Worm (Caenorhabditis elegans) whole organism, mixed stage, embryonic: ENCODE data around the gene viro-2.

Source experiments
- bed-3 ChIP-seq: fragments of 200-800 bp; sonication (Bioruptor generic); optimal IDR thresholded peaks from 3 replicates; lab custom pipeline; 2018; ENCODE audit warnings: mild to moderate bottlenecking, missing genetic modification characterization, moderate library complexity, missing compliant biosample characterization
- blmp-1 ChIP-seq: fragments of 150-350 bp; optimal IDR thresholded peaks from 2 replicates; lab custom pipeline; 2014; ENCODE audit warnings: missing biosample characterization, missing genetic modification characterization
- ceh-39 ChIP-seq: fragments of 150-350 bp; optimal IDR thresholded peaks from 2 replicates; lab custom pipeline; 2014; ENCODE audit warnings: missing biosample characterization, missing genetic modification characterization
- ceh-43 ChIP-seq: fragments of 200-800 bp; sonication (Bioruptor generic); optimal IDR thresholded peaks from 2 replicates; lab custom pipeline; 2018; ENCODE audit warnings: mild to moderate bottlenecking, missing genetic modification characterization, moderate library complexity, missing compliant biosample characterization
- ceh-83 ChIP-seq: fragments of 200-800 bp; sonication (Bioruptor generic); optimal IDR thresholded peaks from 2 replicates; lab custom pipeline; 2018; ENCODE audit warnings: mild to moderate bottlenecking, missing genetic modification characterization, missing compliant biosample characterization
- ces-1 ChIP-seq: fragments of 150-350 bp; optimal IDR thresholded peaks from 2 replicates; lab custom pipeline; 2014; ENCODE audit warnings: missing biosample characterization, missing genetic modification reagents, missing genetic modification characterization
- cnd-1 ChIP-seq: fragments of 200-800 bp; sonication (Bioruptor generic); optimal IDR thresholded peaks from 2 replicates; lab custom pipeline; 2018; ENCODE audit warnings: mild to moderate bottlenecking, missing genetic modification characterization, missing compliant biosample characterization
- elt-1 ChIP-seq: sonication (generic microtip); optimal IDR thresholded peaks from 2 replicates; lab custom pipeline; 2017; ENCODE audit warnings: missing genetic modification characterization, mild to moderate bottlenecking, missing compliant biosample characterization, antibody characterized with exemption, moderate library complexity, borderline replicate concordance; ENCODE audit not compliant: insufficient read depth
- ham-2 ChIP-seq: fragments of 200-800 bp; sonication (Bioruptor generic); optimal IDR thresholded peaks from 2 replicates; lab custom pipeline; 2018; ENCODE audit warnings: mild to moderate bottlenecking, missing genetic modification characterization, missing compliant biosample characterization
- hlh-1 ChIP-seq: fragments of 150-350 bp; optimal IDR thresholded peaks from 2 replicates; lab custom pipeline; 2014; ENCODE audit warnings: missing biosample characterization, missing genetic modification reagents, missing genetic modification characterization
- lin-13 ChIP-seq: fragments of 150-350 bp; optimal IDR thresholded peaks from 2 replicates; lab custom pipeline; 2014; ENCODE audit warnings: missing biosample characterization, missing genetic modification characterization
- lin-32 ChIP-seq: fragments of 200-800 bp; sonication (Bioruptor generic); optimal IDR thresholded peaks from 2 replicates; lab custom pipeline; 2018; ENCODE audit warnings: mild to moderate bottlenecking, missing genetic modification characterization, missing compliant biosample characterization
- lsy-2 ChIP-seq: fragments of 150-350 bp; optimal IDR thresholded peaks from 2 replicates; lab custom pipeline; 2014; ENCODE audit warnings: missing biosample characterization, missing genetic modification characterization
- mls-2 ChIP-seq: sonication (generic microtip); optimal IDR thresholded peaks from 2 replicates; lab custom pipeline; 2016; ENCODE audit warnings: mild to moderate bottlenecking, missing genetic modification characterization, moderate library complexity, missing compliant biosample characterization
- nhr-12 ChIP-seq: fragments of 150-350 bp; optimal IDR thresholded peaks from 2 replicates; lab custom pipeline; 2014; ENCODE audit warnings: missing biosample characterization, missing genetic modification characterization
- nhr-2 ChIP-seq: fragments of 150-350 bp; optimal IDR thresholded peaks from 2 replicates; lab custom pipeline; 2014; ENCODE audit warnings: missing biosample characterization, missing genetic modification characterization
- nhr-237 ChIP-seq: fragments of 150-350 bp; optimal IDR thresholded peaks from 2 replicates; lab custom pipeline; 2014; ENCODE audit warnings: missing biosample characterization, missing genetic modification characterization
- nhr-28 ChIP-seq: fragments of 150-350 bp; optimal IDR thresholded peaks from 2 replicates; lab custom pipeline; 2014; ENCODE audit warnings: missing biosample characterization, missing genetic modification characterization
- nhr-76 ChIP-seq: sonication (generic microtip); optimal IDR thresholded peaks from 2 replicates; lab custom pipeline; 2017; ENCODE audit warnings: missing biosample characterization, missing genetic modification characterization
- sem-2 ChIP-seq: fragments of 200-800 bp; sonication (Bioruptor generic); optimal IDR thresholded peaks from 2 replicates; lab custom pipeline; 2018; ENCODE audit warnings: mild to moderate bottlenecking, missing genetic modification characterization, missing compliant biosample characterization
- snpc-4 ChIP-seq: fragments of 150-350 bp; optimal IDR thresholded peaks from 2 replicates; lab custom pipeline; 2014; ENCODE audit warnings: missing biosample characterization, missing genetic modification characterization
- tbx-8 ChIP-seq: fragments of 200-800 bp; sonication (Bioruptor generic); optimal IDR thresholded peaks from 2 replicates; lab custom pipeline; 2018; ENCODE audit warnings: mild to moderate bottlenecking, missing genetic modification characterization, moderate library complexity, missing compliant biosample characterization
- unc-39 ChIP-seq: fragments of 150-350 bp; optimal IDR thresholded peaks from 2 replicates; lab custom pipeline; 2014; ENCODE audit warnings: missing biosample characterization, missing genetic modification characterization
- unc-62 ChIP-seq: fragments of 150-350 bp; optimal IDR thresholded peaks from 2 replicates; lab custom pipeline; 2014; ENCODE audit warnings: missing biosample characterization, missing genetic modification reagents, missing genetic modification characterization
- zip-8 ChIP-seq: fragments of 150-350 bp; optimal IDR thresholded peaks from 2 replicates; lab custom pipeline; 2014; ENCODE audit warnings: missing biosample characterization, missing genetic modification characterization
- ztf-11 ChIP-seq: fragments of 150-350 bp; optimal IDR thresholded peaks from 2 replicates; lab custom pipeline; 2014; ENCODE audit warnings: missing biosample characterization, missing genetic modification characterization

The viro-2 gene

DNA sequence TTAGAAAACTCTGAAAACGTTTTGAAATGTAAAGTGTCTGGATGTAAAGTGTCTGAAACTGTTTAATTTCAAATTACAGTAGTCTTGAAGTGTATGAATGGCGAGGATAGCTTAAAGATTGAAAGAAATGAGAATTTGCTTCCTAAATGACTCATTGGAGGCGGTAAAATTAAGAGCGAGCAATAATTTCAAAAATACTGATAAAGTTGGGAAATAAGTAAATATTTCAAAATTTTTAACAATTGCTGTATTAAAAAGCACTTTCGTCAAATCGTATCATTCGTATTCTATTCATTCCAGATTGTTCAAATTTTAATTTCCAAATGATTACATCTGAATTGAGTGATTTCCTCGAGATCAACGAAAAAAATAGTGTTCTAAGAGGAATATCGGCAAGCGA is 4.3 kb upstream of the viro-2 start, which contains the start of gene B0280.2:
B0280.2 (plus strand) TSS at position 301 of the 400 bp plus-strand sequence.
- TF ChIP-seq lin-13 (tag; lab: Kevin White, UChicago) (no peak), bed-3 (GFP tag; lab: Kevin White, UChicago) (no peak), ceh-83 (GFP tag; lab: Kevin White, UChicago) (no peak), ham-2 (no peak), mls-2 (no peak), hlh-1 (tag; lab: Kevin White, UChicago) (no peak), elt-1 (tag; lab: Kevin White, UChicago) (no peak), tbx-8 (no peak), unc-39 (tag; lab: Kevin White, UChicago) (no peak), lin-32 (GFP tag; lab: Kevin White, UChicago) (no peak)

DNA sequence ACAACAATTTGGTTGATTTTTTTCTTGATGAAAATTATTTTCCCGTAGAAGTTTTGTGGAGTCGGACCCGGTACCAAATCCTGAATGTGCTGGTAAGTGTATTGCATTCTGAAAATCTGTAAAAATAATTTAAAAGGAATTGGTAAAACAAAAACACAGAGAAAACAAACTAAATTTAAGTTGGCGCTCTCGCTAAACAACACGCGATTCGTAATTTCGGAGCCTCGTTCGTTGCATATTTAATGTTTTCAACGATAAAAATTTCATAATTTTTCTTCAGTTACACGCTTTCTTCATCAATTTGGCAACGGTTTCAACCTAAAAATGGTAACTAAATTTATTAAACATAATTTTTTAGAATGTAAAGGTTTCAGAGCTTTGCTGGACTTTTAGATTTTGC is 4.9 kb downstream of the viro-2 start, which contains the start of the genes pot-1 and ggtb-1:
pot-1 (minus strand) TSS at position 120 of the 400 bp plus-strand sequence.
ggtb-1 (plus strand) TSS at position 208 of the 400 bp plus-strand sequence.
- TF ChIP-seq elt-1 (tag; lab: Kevin White, UChicago) (no peak), lsy-2 (tag; lab: Kevin White, UChicago) (no peak), ceh-43 (no peak), ham-2 (no peak), zip-8 (tag; lab: Kevin White, UChicago) (no peak), ces-1 (GFP tag; lab: Kevin White, UChicago) (peak; percentile 27), mls-2 (no peak), ceh-39 (tag; lab: Kevin White, UChicago) (no peak)

DNA sequence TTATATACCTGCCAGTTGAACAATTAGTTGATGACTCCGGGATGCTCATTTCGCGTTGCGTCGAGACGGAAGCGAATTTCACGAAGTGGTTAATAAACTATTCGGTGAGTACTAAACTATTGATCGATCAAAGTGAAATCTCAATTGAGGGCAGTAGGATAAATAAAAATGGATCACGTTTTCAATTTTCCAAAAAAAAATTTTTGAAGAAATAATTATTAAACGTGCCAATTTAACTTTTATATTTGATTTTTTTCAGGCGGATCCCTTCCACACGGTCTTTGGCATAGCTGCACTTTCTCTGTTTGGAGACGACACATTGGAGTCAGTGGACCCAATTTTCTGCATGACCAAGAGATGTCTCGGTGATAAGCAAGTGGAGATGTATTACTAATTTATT is 7.3 kb downstream of the viro-2 start, which contains the start of gene B0280.17:
B0280.17 (minus strand) TSS at position 101 of the 400 bp plus-strand sequence.
- TF ChIP-seq ztf-11 = no peak
- no peak for TF ChIP-seq mls-2
- TF ChIP-seq blmp-1 (tag; lab: Kevin White, UChicago) = no peak
- TF ChIP-seq ceh-39 (tag; lab: Kevin White, UChicago) = no peak

DNA sequence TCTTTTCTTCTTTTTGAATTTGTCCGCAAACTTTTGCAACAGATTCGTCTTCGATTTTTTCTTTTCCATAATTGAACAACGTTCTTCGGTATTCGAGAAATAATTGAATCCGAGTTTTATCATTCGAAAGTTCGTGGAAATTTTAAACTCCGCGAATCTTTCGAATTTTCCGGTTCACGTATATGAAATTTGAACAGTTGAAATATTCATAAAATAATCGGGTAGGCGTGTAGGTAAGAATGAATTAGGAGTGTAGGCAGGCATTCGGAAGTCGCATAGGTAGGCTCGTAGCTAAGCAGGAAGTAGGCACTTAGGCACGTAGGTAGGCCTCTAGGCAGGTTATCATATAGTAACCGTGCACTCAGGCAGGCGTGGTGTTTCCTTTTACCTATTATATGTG is 9.5 kb downstream of the viro-2 start, which contains the start of gene B0280.11:
B0280.11 (minus strand) TSS at position 101 of the 400 bp plus-strand sequence.
- TF ChIP-seq lsy-2 (tag; lab: Kevin White, UChicago) (no peak), ces-1 (GFP tag; lab: Kevin White, UChicago) (no peak), unc-62 (no peak), nhr-76 (tag; lab: Kevin White, UChicago) (no peak), nhr-12 (tag; lab: Kevin White, UChicago) (no peak), ham-2 (no peak), nhr-2 (no peak), ceh-83 (GFP tag; lab: Kevin White, UChicago) (no peak), bed-3 (GFP tag; lab: Kevin White, UChicago) (no peak), mls-2 (no peak), cnd-1 (tag; lab: Kevin White, UChicago) (no peak), tbx-8 (no peak), elt-1 (tag; lab: Kevin White, UChicago) (no peak), snpc-4 (no peak)
- TF ChIP-seq, all 35 proteins: peak for 0

DNA sequence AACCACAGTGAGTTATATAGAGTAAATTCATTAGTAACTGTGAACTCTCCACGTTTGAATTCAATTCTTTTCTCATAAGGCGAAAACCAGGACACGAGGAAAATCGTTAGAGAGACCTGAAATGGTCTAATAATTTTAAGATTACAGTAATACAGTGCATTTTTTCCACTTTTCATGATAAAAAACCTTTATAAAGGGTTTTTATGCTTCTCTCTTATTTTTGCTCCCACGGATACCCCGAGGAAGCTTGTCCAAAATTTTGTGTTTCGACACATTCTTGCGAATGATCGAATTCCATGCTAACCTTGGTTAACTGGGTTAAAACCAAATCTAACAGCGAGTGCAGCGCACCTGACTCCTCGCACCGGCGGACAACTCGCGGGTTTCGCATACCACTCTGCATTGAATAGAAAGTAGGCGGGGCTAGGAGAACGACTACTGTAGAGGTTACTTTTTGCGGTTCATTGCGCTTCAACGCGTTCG is 11.6 kb downstream of the viro-2 start:
- TF ChIP-seq ceh-83 (GFP tag; lab: Kevin White, UChicago) = peak; percentile 74
- TF ChIP-seq hlh-1 (tag; lab: Kevin White, UChicago) = no peak

DNA sequence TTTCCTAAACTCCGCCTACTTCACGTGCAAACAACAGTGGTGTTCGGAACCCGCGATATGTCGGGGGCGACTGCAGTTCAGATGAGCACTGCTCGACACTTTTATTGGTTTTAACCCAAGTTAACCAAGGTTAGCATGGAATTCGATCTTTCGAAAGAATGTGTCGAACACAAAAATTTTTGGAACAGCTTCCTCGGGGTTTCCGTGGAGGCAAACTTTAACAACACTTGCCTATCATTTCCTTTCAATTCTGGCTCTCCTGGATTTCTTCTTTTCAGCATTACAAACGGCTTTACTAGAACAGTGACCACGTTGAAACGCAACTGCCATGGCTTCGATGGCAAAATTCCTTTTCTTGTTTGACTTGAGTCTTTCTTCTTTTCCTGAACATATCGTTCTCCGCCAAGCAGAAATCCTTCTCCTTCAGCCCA is 12.6 kb downstream of the viro-2 start:
- peak; percentile 19 for TF ChIP-seq hlh-1 (tag; lab: Kevin White, UChicago)
- no peak for TF ChIP-seq tbx-8
- TF ChIP-seq nhr-2 = no peak

DNA sequence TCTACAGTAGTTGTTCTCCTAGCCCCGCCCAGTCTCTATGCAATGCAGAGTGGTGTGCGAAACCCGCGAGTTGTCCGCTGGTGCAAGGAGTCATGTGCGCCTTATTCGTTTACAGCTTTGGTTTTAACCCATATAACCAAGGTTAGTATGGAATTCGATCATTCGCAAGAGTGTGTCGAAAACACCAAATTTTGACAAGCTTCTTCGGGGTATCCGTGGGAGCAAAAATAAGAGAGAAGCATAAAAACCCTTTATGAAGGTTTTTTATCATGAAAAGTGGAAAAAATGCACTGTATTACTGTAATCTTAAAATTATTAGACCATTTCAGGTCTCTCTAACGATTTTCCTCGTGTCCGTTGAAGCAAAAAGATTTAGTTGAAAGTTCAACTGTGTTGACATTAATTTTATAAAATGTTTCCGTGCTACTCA is 13.5 kb downstream of the viro-2 start:
- TF ChIP-seq ztf-11 = no peak
- TF ChIP-seq ces-1 (GFP tag; lab: Kevin White, UChicago) = peak; percentile 5
- TF ChIP-seq, all 35 proteins: peak for 1

DNA sequence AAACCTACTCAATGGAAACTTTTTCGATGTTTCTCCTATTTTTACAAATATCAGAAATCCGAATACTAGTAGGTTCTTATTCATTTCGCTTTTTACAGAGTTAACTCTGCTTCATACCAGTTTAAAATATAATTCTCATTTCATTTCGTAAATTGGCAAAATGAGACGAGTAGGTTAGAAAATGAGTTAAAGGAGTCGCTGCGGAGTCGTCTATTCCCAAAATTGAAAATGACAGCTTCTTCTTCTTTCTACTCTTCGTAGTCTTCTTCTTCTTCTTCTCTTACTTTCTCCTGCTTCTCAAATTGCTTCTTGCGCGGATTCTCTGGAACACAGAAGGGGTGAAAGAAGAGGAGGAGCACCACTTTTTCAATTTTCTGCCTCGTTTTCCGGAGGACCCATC is 16.0 kb downstream of the viro-2 start, which contains the start of gene glr-2:
glr-2 (minus strand) TSS at position 211 of the 400 bp plus-strand sequence.
- TF ChIP-seq zip-8 (tag; lab: Kevin White, UChicago) (no peak), unc-62 (no peak), nhr-237 (tag; lab: Kevin White, UChicago) (no peak), ces-1 (GFP tag; lab: Kevin White, UChicago) (peak; percentile 72), sem-2 (no peak), nhr-28 (tag; lab: Kevin White, UChicago) (no peak), hlh-1 (tag; lab: Kevin White, UChicago) (no peak), lin-13 (tag; lab: Kevin White, UChicago) (no peak)
